Fruit fly (Drosophila melanogaster) whole organism, wandering third instar larva: Measurements from ENCODE around the gene CG33098.

Experiments used
- Dfd ChIP-seq: fragments of >200 bp; optimal IDR thresholded peaks from 2 replicates; lab custom pipeline; 2017; ENCODE audit warnings: missing biosample characterization, missing genetic modification characterization
- N ChIP-seq: fragments of >200 bp; optimal IDR thresholded peaks from 2 replicates; lab custom pipeline; 2018; ENCODE audit warnings: missing biosample characterization, missing external identifiers, missing genetic modification characterization

dm6 chr3R:12386965-12387364 is at the start of gene CG33098:
- TF ChIP-seq N (GFP tag; lab: Kevin White, UChicago) (no peak), Dfd (GFP tag; lab: Kevin White, UChicago) (no peak)
